Fruit fly (Drosophila melanogaster): ENCODE results near the gene Prx1.
A peak's percentile ranks its signal among the peaks of the same experiment; 100 is the strongest.

Prx1 gene

dm6 chr3L:15180816-15181215, 26.8 kb upstream of the Prx1 start:
- TF ChIP-seq CG8319 (GFP tag; optimal IDR thresholded peaks at IDR 0.05) = peak; percentile 19
- peak; percentile 85 for TF ChIP-seq svp (GFP tag)
- peak; percentile 74 for TF ChIP-seq Met (GFP tag; optimal IDR thresholded peaks at IDR 0.05)
- no peak for TF ChIP-seq Gug (GFP tag; IDR thresholded peaks at IDR 0.05)
- peak; percentile 66 for TF ChIP-seq Eip75B (GFP tag; optimal IDR thresholded peaks at IDR 0.05)
- TF ChIP-seq Blimp-1 (GFP tag; optimal IDR thresholded peaks at IDR 0.05) = peak; percentile 14
- no peak for TF ChIP-seq CG6854 (GFP tag; optimal IDR thresholded peaks at IDR 0.05)
- TF ChIP-seq CG3032 (tag; optimal IDR thresholded peaks at IDR 0.05) = peak; percentile 71
- peak; percentile 61 for TF ChIP-seq Smox (GFP tag; optimal IDR thresholded peaks at IDR 0.05)
- TF ChIP-seq eg (GFP tag; IDR thresholded peaks at IDR 0.05) = no peak
- peak; percentile 45 for TF ChIP-seq CG8632 (GFP tag; optimal IDR thresholded peaks at IDR 0.05)
- TF ChIP-seq cyc (GFP tag; optimal IDR thresholded peaks at IDR 0.05) = peak; percentile 35
- peak; percentile 52 for TF ChIP-seq pdm3 (GFP tag; optimal IDR thresholded peaks at IDR 0.05)
- no peak for TF ChIP-seq CG11294 (GFP tag; IDR thresholded peaks at IDR 0.05)
- peak; percentile 62 for TF ChIP-seq spab (GFP tag; optimal IDR thresholded peaks at IDR 0.05)
- TF ChIP-seq dsx (GFP tag; optimal IDR thresholded peaks at IDR 0.05; ENCODE audit: poor library complexity, severe bottlenecking) = peak; percentile 42
- peak; percentile 27 for TF ChIP-seq fd59A (GFP tag; optimal IDR thresholded peaks at IDR 0.05)
- TF ChIP-seq esn (GFP tag; optimal IDR thresholded peaks at IDR 0.05) = peak; percentile 77
- TF ChIP-seq Ets96B (tag; optimal IDR thresholded peaks at IDR 0.05) = peak; percentile 66
- peak in 1 of 2 experiments; percentile 44 for TF ChIP-seq salr (GFP tag; optimal IDR thresholded peaks at IDR 0.05)
- TF ChIP-seq Hr4 (GFP tag; optimal IDR thresholded peaks at IDR 0.05) = no peak
- TF ChIP-seq Sox14 (GFP tag; optimal IDR thresholded peaks at IDR 0.05) = peak; percentile 67
- peak; percentile 52 for TF ChIP-seq CG31627 (GFP tag; optimal IDR thresholded peaks at IDR 0.05)
- TF ChIP-seq CG11902 (GFP tag; optimal IDR thresholded peaks at IDR 0.05) = no peak
- TF ChIP-seq lz (GFP tag; optimal IDR thresholded peaks at IDR 0.05) = peak; percentile 58
- no peak for TF ChIP-seq CG9139 (GFP tag; optimal IDR thresholded peaks at IDR 0.05)
- peak; percentile 38 for TF ChIP-seq Hr39 (GFP tag; optimal IDR thresholded peaks at IDR 0.05)
- peak; percentile 21 for TF ChIP-seq CG32006 (GFP tag; optimal IDR thresholded peaks at IDR 0.05)
- no peak for TF ChIP-seq Lpt (GFP tag; optimal IDR thresholded peaks at IDR 0.05)
- no peak for TF ChIP-seq CG15336 (GFP tag; IDR thresholded peaks at IDR 0.05)
- TF ChIP-seq achi (GFP tag; optimal IDR thresholded peaks at IDR 0.05) = peak; percentile 30
- no peak for TF ChIP-seq CG7368 (GFP tag; optimal IDR thresholded peaks at IDR 0.05)
- TF ChIP-seq Sox102F (GFP tag; optimal IDR thresholded peaks at IDR 0.05) = peak; percentile 59
- TF ChIP-seq net (GFP tag; optimal IDR thresholded peaks at IDR 0.05) = peak; percentile 23
- TF ChIP-seq CG1621 (tag; optimal IDR thresholded peaks at IDR 0.05) = no peak
- peak; percentile 18 for TF ChIP-seq CG4318 (GFP tag; optimal IDR thresholded peaks at IDR 0.05)
- no peak for TF ChIP-seq fd85E (GFP tag; optimal IDR thresholded peaks at IDR 0.05)
- TF ChIP-seq OdsH (GFP tag; optimal IDR thresholded peaks at IDR 0.05) = peak; percentile 58
- peak; percentile 22 for TF ChIP-seq CG10669 (GFP tag; optimal IDR thresholded peaks at IDR 0.05)
- peak; percentile 50 for TF ChIP-seq CG3919 (GFP tag; optimal IDR thresholded peaks at IDR 0.05)
- peak; percentile 72 for TF ChIP-seq CG10631 (GFP tag; optimal IDR thresholded peaks at IDR 0.05)
- TF ChIP-seq CG34406 (GFP tag; optimal IDR thresholded peaks at IDR 0.05) = peak; percentile 34
- TF ChIP-seq topi (GFP tag; optimal IDR thresholded peaks at IDR 0.05) = peak; percentile 59
- peak; percentile 16 for TF ChIP-seq vri (GFP tag; optimal IDR thresholded peaks at IDR 0.05)
- peak; percentile 42 for TF ChIP-seq CG6808 (GFP tag; optimal IDR thresholded peaks at IDR 0.05)
- peak; percentile 87 for TF ChIP-seq Eip78C (GFP tag)
- peak; percentile 4 for TF ChIP-seq CG11762 (GFP tag; optimal IDR thresholded peaks at IDR 0.05; ENCODE audit: insufficient read depth)
- TF ChIP-seq CG6276 (GFP tag; optimal IDR thresholded peaks at IDR 0.05) = no peak
- TF ChIP-seq CG16779 (tag; optimal IDR thresholded peaks at IDR 0.05) = peak; percentile 6
- TF ChIP-seq CG6792 (GFP tag; optimal IDR thresholded peaks at IDR 0.05) = peak; percentile 24
- TF ChIP-seq ss (GFP tag; optimal IDR thresholded peaks at IDR 0.05) = peak; percentile 2 to 7
- TF ChIP-seq Eip93F (GFP tag; optimal IDR thresholded peaks at IDR 0.05) = no peak

Measured in whole organism, prepupa.